Worm (Caenorhabditis elegans) whole organism, L4/young adult: ENCODE measurements around the gene srh-22.

Experiments
- W03F9.2 ChIP-seq: fragments of 150-350 bp; optimal IDR thresholded peaks from 2 replicates; lab custom pipeline; 2014; ENCODE audit warnings: missing biosample characterization, missing genetic modification characterization
- him-1 ChIP-seq: sonication (generic microtip); optimal IDR thresholded peaks from 2 replicates; lab custom pipeline; 2016; ENCODE audit warnings: missing genotype, missing genetic modification reagents, missing genetic modification characterization, missing compliant biosample characterization

DNA sequence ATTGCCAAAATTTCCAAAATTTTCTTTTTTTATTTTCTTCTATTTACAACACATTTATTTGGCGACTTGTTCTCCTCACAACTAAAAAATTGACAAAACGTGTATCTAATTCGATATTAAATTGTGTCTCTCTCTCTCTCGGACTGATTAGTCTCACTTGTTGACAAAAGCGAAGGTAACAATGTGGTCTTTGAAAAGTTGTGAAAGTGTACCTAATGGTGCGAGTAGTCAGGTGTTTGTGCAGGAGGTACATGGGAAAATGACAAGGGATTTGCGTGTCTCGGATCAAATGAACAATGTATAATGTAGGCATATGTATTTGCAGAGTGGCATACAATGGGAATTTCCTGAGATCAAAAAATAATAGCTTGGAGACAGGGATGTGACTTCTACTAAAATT lies 47.4 kb downstream of the srh-22 start:
- no peak for TF ChIP-seq him-1
- TF ChIP-seq W03F9.2 = no peak
